Worm (Caenorhabditis elegans): Measurements from ENCODE around the gene sre-6.

DNA sequence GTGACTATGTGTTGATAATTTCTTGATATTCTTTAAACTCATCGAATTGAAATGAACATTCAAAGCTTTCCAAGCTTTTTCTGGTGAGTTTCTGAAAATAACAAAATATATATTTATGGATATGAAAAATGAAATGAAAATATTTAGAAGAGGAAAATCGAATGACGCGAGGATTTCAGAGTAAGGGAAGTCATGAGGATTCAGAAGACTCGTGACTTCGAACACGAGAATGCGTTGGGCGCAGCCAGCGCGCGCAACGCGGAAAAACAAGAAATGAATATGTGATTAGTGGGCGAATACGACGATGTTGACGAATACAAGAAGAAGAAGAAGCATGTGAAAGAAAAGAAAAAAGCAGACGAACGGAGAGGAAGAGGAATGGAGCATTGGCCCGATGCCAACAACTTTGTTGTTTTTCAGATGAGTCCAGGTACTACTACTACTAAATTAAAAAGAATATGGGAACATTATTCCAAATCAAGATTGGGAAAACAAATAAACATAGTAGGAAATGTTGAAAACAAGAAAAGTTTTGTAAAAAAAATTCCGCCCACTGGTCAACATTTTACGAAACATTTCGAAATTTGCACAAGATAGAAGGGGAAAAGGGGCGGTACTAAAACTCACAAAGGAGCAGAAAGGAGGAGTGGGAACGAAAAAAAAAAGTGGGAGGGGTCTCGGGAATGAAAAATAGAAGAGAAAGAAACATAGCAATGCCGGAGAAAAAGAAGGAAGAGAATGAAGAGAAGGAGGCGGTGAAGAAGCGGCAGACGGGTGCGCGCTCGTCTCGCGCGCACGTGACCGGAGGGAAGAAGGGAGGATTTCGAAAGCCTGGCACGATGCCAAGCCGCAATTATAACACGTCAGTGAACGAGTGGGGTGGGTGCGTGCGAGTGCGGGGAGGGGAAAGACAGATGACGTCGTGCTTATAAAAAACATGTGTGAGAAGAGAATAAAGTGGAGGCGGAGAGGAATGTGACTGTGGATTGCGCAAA lies 47.1 kb downstream of the sre-6 start:
- no peak for TF ChIP-seq che-1 (tag; optimal IDR thresholded peaks at IDR 0.05)
- TF ChIP-seq ztf-16 (tag; optimal IDR thresholded peaks at IDR 0.05) = no peak
- no peak for TF ChIP-seq nhr-11 (tag; optimal IDR thresholded peaks at IDR 0.05)
- TF ChIP-seq pha-4 (tag; optimal IDR thresholded peaks at IDR 0.05) = no peak
- TF ChIP-seq pqm-1 (tag; optimal IDR thresholded peaks at IDR 0.05) = no peak
- no peak for TF ChIP-seq ama-1 (optimal IDR thresholded peaks at IDR 0.05)
- no peak for TF ChIP-seq ceh-14 (tag; optimal IDR thresholded peaks at IDR 0.05)
- no peak for TF ChIP-seq npax-4 (tag; optimal IDR thresholded peaks at IDR 0.05)
- TF ChIP-seq lin-11 (tag; optimal IDR thresholded peaks at IDR 0.05) = no peak
- no peak for TF ChIP-seq ceh-9 (tag; optimal IDR thresholded peaks at IDR 0.05)
- no peak for TF ChIP-seq C38D4.7 (GFP tag; optimal IDR thresholded peaks at IDR 0.05)
- peak; percentile 66 for TF ChIP-seq tbx-2 (tag; optimal IDR thresholded peaks at IDR 0.05)
- no peak for TF ChIP-seq lim-6 (tag; optimal IDR thresholded peaks at IDR 0.05)
- TF ChIP-seq sdc-2 (tag; optimal IDR thresholded peaks at IDR 0.05) = no peak
